Fruit fly (Drosophila melanogaster): ENCODE measurements around the gene Agpat1.

Agpat1 gene

DNA sequence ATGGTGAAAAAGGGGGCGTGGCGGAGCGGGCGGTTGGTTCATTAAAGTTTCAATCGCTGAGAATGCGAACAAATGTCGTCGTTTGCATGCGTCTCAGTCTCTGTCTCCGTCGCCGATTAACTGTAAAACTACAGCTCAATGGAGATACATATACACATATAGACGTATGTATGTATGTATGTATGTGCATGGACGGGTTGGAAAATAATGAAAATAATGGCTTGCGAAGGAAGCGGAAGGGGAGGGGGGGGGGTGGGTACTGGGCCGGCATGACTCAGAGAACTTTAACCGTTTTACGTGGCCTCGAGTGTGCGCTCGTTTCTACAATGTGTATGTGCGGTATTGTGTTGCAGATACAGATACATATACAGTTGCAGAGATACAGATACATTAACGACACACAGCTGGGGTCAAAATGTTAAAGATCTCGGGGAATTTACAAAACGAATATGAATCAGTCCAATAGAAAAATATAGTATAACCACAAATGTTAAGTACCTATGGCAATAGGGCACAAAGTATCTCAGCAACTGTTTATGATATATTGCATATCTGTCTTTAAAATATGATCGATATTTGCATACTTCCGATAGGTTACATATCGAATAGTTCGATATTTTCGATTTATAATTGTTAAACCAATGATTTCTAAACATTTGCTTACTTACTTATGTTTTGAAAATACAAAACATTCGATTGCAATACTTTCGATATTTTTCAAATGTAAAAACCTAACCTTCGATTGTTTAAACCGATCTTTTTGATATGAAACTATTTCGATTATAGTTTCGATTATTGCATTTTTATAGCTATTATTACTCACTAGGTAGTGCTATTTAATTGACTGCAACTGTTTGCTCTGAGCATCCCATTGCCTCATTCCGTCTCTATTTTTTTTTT lies 40.5 kb upstream of the Agpat1 start (continued):
- TF ChIP-seq lz (GFP tag; optimal IDR thresholded peaks at IDR 0.05) = peak; percentile 28
- TF ChIP-seq Eip75B (GFP tag; optimal IDR thresholded peaks at IDR 0.05) = peak; percentile 60
- no peak for TF ChIP-seq Hr38 (GFP tag; optimal IDR thresholded peaks at IDR 0.05)
- no peak for TF ChIP-seq vri (GFP tag; optimal IDR thresholded peaks at IDR 0.05)
- no peak for TF ChIP-seq Blimp-1 (GFP tag; optimal IDR thresholded peaks at IDR 0.05)
- 0 out of 2 replicates have a peak, but pooled peaks have one; percentile 21 for TF ChIP-seq CG15336 (GFP tag; IDR thresholded peaks at IDR 0.05)
- TF ChIP-seq CG7368 (GFP tag; optimal IDR thresholded peaks at IDR 0.05) = no peak
- peak; percentile 37 for TF ChIP-seq achi (GFP tag; optimal IDR thresholded peaks at IDR 0.05)
- TF ChIP-seq CG1621 (tag; optimal IDR thresholded peaks at IDR 0.05) = peak; percentile 8
- no peak for TF ChIP-seq CG16779 (tag; optimal IDR thresholded peaks at IDR 0.05)
- TF ChIP-seq Smox (GFP tag; optimal IDR thresholded peaks at IDR 0.05) = peak; percentile 10
- peak; percentile 48 for TF ChIP-seq CG11762 (GFP tag; optimal IDR thresholded peaks at IDR 0.05; ENCODE audit: insufficient read depth)
- TF ChIP-seq spab (GFP tag; optimal IDR thresholded peaks at IDR 0.05) = no peak
- peak in 1 of 2 experiments; percentile 57 for TF ChIP-seq ss (GFP tag; optimal IDR thresholded peaks at IDR 0.05)
- TF ChIP-seq Sox102F (GFP tag; optimal IDR thresholded peaks at IDR 0.05) = no peak
- TF ChIP-seq Sox14 (GFP tag; optimal IDR thresholded peaks at IDR 0.05) = peak; percentile 14
- TF ChIP-seq Eip93F (GFP tag; optimal IDR thresholded peaks at IDR 0.05) = no peak

DNA sequence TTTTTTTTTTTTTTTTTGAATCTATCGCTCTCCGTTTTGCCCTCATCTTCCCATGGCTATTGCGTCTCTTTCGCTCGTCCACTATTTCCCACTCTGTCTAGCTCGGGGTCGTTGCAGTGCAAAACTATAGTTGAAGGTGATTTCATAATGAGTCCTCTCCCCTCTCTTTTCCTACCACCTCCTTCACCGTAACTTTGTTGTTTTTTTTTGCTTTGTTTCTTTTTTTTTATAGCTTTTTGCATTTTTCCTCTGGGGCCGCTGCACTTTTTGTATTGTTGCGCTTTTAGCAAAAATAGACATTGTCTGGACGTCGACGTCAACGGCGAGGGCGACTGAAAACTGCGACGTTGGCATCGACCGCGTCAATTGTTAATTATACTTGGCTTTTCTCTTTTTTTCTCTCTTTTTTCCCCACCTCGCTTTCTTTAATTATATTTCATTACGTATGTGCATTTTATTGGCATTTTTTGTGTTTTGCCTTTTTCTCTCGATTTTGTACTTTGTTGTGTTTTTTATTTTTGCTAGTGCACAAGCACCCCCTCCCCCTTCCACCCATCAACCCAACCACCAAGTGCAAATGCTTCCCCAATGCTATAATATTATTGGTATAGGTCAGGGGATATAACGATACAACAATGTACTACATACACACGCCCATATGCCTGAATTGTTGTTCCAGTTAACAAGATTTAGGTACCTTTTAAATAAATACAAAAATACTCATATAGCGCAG lies 39.7 kb upstream of the Agpat1 start:
- TF ChIP-seq CG8319 (GFP tag; optimal IDR thresholded peaks at IDR 0.05) (no peak), CG16779 (tag; optimal IDR thresholded peaks at IDR 0.05) (peak; percentile 84), vri (GFP tag; optimal IDR thresholded peaks at IDR 0.05) (no peak), CG11902 (GFP tag; optimal IDR thresholded peaks at IDR 0.05) (no peak), Met (GFP tag; optimal IDR thresholded peaks at IDR 0.05) (no peak), Smox (GFP tag; optimal IDR thresholded peaks at IDR 0.05) (no peak), Sox14 (GFP tag; optimal IDR thresholded peaks at IDR 0.05) (peak; percentile 68), CG6808 (GFP tag; optimal IDR thresholded peaks at IDR 0.05) (peak; percentile 89), fd59A (GFP tag; optimal IDR thresholded peaks at IDR 0.05) (peak; percentile 44), CG9139 (GFP tag; optimal IDR thresholded peaks at IDR 0.05) (peak; percentile 94), CG34406 (GFP tag; optimal IDR thresholded peaks at IDR 0.05) (peak; percentile 22), lz (GFP tag; optimal IDR thresholded peaks at IDR 0.05) (no peak), CG15336 (GFP tag; IDR thresholded peaks at IDR 0.05) (peak; percentile 90), Ets96B (tag; optimal IDR thresholded peaks at IDR 0.05) (peak; percentile 73), CG8119 (GFP tag; IDR thresholded peaks at IDR 0.05) (peak; percentile 93), Hr39 (GFP tag; optimal IDR thresholded peaks at IDR 0.05) (no peak), CG4318 (GFP tag; optimal IDR thresholded peaks at IDR 0.05) (no peak), Eip78C (GFP tag) (no peak), CG32006 (GFP tag; optimal IDR thresholded peaks at IDR 0.05) (peak; percentile 53), Hr38 (GFP tag; optimal IDR thresholded peaks at IDR 0.05) (no peak), cyc (GFP tag; optimal IDR thresholded peaks at IDR 0.05) (no peak), CG10631 (GFP tag; optimal IDR thresholded peaks at IDR 0.05) (no peak), svp (GFP tag) (no peak), ss (GFP tag; optimal IDR thresholded peaks at IDR 0.05) (peak; percentile 94), topi (GFP tag; optimal IDR thresholded peaks at IDR 0.05) (no peak), achi (GFP tag; optimal IDR thresholded peaks at IDR 0.05) (peak; percentile 26), CG6276 (GFP tag; optimal IDR thresholded peaks at IDR 0.05) (peak; percentile 83), Ets21C (GFP tag; optimal IDR thresholded peaks at IDR 0.05) (no peak), fkh (GFP tag; optimal IDR thresholded peaks at IDR 0.05) (no peak), net (GFP tag; optimal IDR thresholded peaks at IDR 0.05) (peak; percentile 70), CG10669 (GFP tag; optimal IDR thresholded peaks at IDR 0.05) (peak; percentile 73), CG8632 (GFP tag; optimal IDR thresholded peaks at IDR 0.05) (no peak), Sox15 (GFP tag; optimal IDR thresholded peaks at IDR 0.05) (no peak), CG3919 (GFP tag; optimal IDR thresholded peaks at IDR 0.05) (peak; percentile 40), CG11294 (GFP tag; IDR thresholded peaks at IDR 0.05) (peak; percentile 31; the same call in 1 of the 2 replicates), Lpt (GFP tag; optimal IDR thresholded peaks at IDR 0.05) (peak; percentile 93), fd85E (GFP tag; optimal IDR thresholded peaks at IDR 0.05) (no peak), CG1621 (tag; optimal IDR thresholded peaks at IDR 0.05) (peak; percentile 87), acj6 (GFP tag; optimal IDR thresholded peaks at IDR 0.05) (no peak)
